Worm (Caenorhabditis elegans) whole organism, L1 larva: ENCODE measurements around the gene hil-1.

Source experiments
- C16A3.4 ChIP-seq: fragments of 150-350 bp; optimal IDR thresholded peaks from 2 replicates; lab custom pipeline; 2014; ENCODE audit warnings: missing biosample characterization, missing genetic modification characterization
- C34B4.2 ChIP-seq: sonication (generic microtip); optimal IDR thresholded peaks from 2 replicates; lab custom pipeline; 2017; ENCODE audit warnings: mild to moderate bottlenecking, missing genetic modification characterization, missing compliant biosample characterization
- Y116A8C.19 ChIP-seq: sonication (generic microtip); optimal IDR thresholded peaks from 2 replicates; lab custom pipeline; 2016; ENCODE audit warnings: missing compliant biosample characterization, missing genetic modification characterization, borderline replicate concordance
- aha-1 ChIP-seq: fragments of 150-350 bp; optimal IDR thresholded peaks from 2 replicates; lab custom pipeline; 2014; ENCODE audit warnings: missing biosample characterization, missing genetic modification characterization
- ceh-8 ChIP-seq: fragments of 200-800 bp; sonication (Bioruptor generic); optimal IDR thresholded peaks from 2 replicates; lab custom pipeline; 2018; ENCODE audit warnings: mild to moderate bottlenecking, missing genetic modification characterization, moderate library complexity, missing compliant biosample characterization
- ceh-88 ChIP-seq: fragments of 200-800 bp; sonication (Bioruptor generic); IDR thresholded peaks from 2 replicates; pipeline ENCODE4 v1.3.6; 2022; ENCODE audit warnings: missing genetic modification characterization, missing compliant biosample characterization
- ces-1 ChIP-seq: fragments of 150-350 bp; optimal IDR thresholded peaks from 2 replicates; lab custom pipeline; 2014; ENCODE audit warnings: missing biosample characterization, missing genetic modification reagents, missing genetic modification characterization
- dsc-1 ChIP-seq: sonication (generic microtip); optimal IDR thresholded peaks from 2 replicates; lab custom pipeline; 2016; ENCODE audit warnings: mild to moderate bottlenecking, missing genetic modification characterization, missing compliant biosample characterization
- efl-1 ChIP-seq, 4 experiments: fragments of 150-350 bp; optimal IDR thresholded peaks in 3 of 4; peaks in 1 of 4; 1 replicate in 1 of 4; 2 replicates in 3 of 4; lab custom pipeline; 2014; ENCODE audit warnings: missing biosample characterization in 2 of 4, missing genetic modification characterization in 2 of 4, missing genetic modification reagents in 2 of 4
- efl-3 ChIP-seq: fragments of 200-800 bp; sonication (Bioruptor generic); optimal IDR thresholded peaks from 2 replicates; lab custom pipeline; 2018; ENCODE audit warnings: mild to moderate bottlenecking, missing genetic modification characterization, missing compliant biosample characterization
- egl-13 ChIP-seq: sonication (generic microtip); optimal IDR thresholded peaks from 2 replicates; lab custom pipeline; 2016; ENCODE audit warnings: missing genotype, missing genetic modification reagents, missing genetic modification characterization, missing compliant biosample characterization
- egl-27 ChIP-seq, 2 experiments: fragments of 150-350 bp in 1 of 2; sonication (generic microtip); optimal IDR thresholded peaks; 3 replicates each; lab custom pipeline; 2017 to 2018; ENCODE audit warnings: missing biosample characterization in 2 of 2, missing genetic modification characterization in 2 of 2, missing genetic modification reagents in 2 of 2
- ets-5 ChIP-seq: fragments of 200-800 bp; sonication (Bioruptor generic); IDR thresholded peaks from 2 replicates; pipeline ENCODE4 v1.3.6; 2022; ENCODE audit warnings: missing genetic modification characterization, missing compliant biosample characterization
- fos-1 ChIP-seq: fragments of 150-350 bp; optimal IDR thresholded peaks from 2 replicates; lab custom pipeline; 2014; ENCODE audit warnings: missing biosample characterization, missing genetic modification characterization
- grh-1 ChIP-seq: fragments of 200-800 bp; sonication (Bioruptor generic); IDR thresholded peaks from 2 replicates; pipeline ENCODE4 v1.3.6; 2022; ENCODE audit warnings: missing genetic modification reagents, missing genetic modification characterization, missing compliant biosample characterization
- hlh-4 ChIP-seq: sonication (generic microtip); optimal IDR thresholded peaks from 2 replicates; lab custom pipeline; 2016; ENCODE audit warnings: mild to moderate bottlenecking, missing genetic modification characterization, missing compliant biosample characterization
- irx-1 ChIP-seq: sonication (generic microtip); optimal IDR thresholded peaks from 2 replicates; lab custom pipeline; 2016; ENCODE audit warnings: missing genetic modification characterization, missing compliant biosample characterization
- jun-1 ChIP-seq: fragments of 150-350 bp; optimal IDR thresholded peaks from 2 replicates; lab custom pipeline; 2014; ENCODE audit warnings: missing biosample characterization, missing genetic modification reagents, missing genetic modification characterization
- lin-14 ChIP-seq: fragments of 200-800 bp; sonication (Bioruptor generic); optimal IDR thresholded peaks from 2 replicates; lab custom pipeline; 2018; ENCODE audit warnings: mild to moderate bottlenecking, missing genetic modification characterization, moderate library complexity, missing compliant biosample characterization
- lsy-2 ChIP-seq, 2 experiments: fragments of 150-350 bp; optimal IDR thresholded peaks; 2 replicates each; lab custom pipeline; 2014; ENCODE audit warnings: missing biosample characterization in 2 of 2, missing genetic modification characterization in 2 of 2
- mdl-1 ChIP-seq, 2 experiments: fragments of 150-350 bp; optimal IDR thresholded peaks; 2 replicates each; lab custom pipeline; 2014 to 2017; ENCODE audit warnings: missing biosample characterization in 2 of 2, missing genetic modification characterization in 2 of 2, inconsistent platforms in 1 of 2
- mef-2 ChIP-seq: fragments of 150-350 bp; optimal IDR thresholded peaks from 2 replicates; lab custom pipeline; 2014; ENCODE audit warnings: missing biosample characterization, missing genetic modification characterization
- nhr-11 ChIP-seq: fragments of 150-350 bp; optimal IDR thresholded peaks from 2 replicates; lab custom pipeline; 2014; ENCODE audit warnings: missing biosample characterization, missing genetic modification characterization
- nhr-237 ChIP-seq: fragments of 150-350 bp; optimal IDR thresholded peaks from 2 replicates; lab custom pipeline; 2014; ENCODE audit warnings: missing biosample characterization, missing genetic modification characterization
- nhr-71 ChIP-seq: sonication (generic microtip); optimal IDR thresholded peaks from 2 replicates; lab custom pipeline; 2016; ENCODE audit warnings: mild to moderate bottlenecking, missing genetic modification characterization, moderate library complexity, missing compliant biosample characterization
- nhr-76 ChIP-seq: sonication (generic microtip); optimal IDR thresholded peaks from 2 replicates; lab custom pipeline; 2017; ENCODE audit warnings: missing biosample characterization, missing genetic modification characterization
- nhr-77 ChIP-seq: fragments of 150-350 bp; optimal IDR thresholded peaks from 2 replicates; lab custom pipeline; 2014; ENCODE audit warnings: missing biosample characterization, missing genetic modification characterization
- nhr-84 ChIP-seq: sonication (generic microtip); optimal IDR thresholded peaks from 2 replicates; lab custom pipeline; 2017; ENCODE audit warnings: missing biosample characterization, missing genetic modification characterization
- nhr-85 ChIP-seq: sonication (generic microtip); peaks from one replicate; lab custom pipeline; 2016; ENCODE audit warnings: missing genetic modification characterization, inconsistent platforms, missing compliant biosample characterization
- pax-3 ChIP-seq: fragments of 200-800 bp; sonication (Bioruptor generic); optimal IDR thresholded peaks from 2 replicates; lab custom pipeline; 2018; ENCODE audit warnings: mild to moderate bottlenecking, missing genetic modification characterization, moderate library complexity, missing compliant biosample characterization
- snpc-4 ChIP-seq: fragments of 150-350 bp; optimal IDR thresholded peaks from 2 replicates; lab custom pipeline; 2014; ENCODE audit warnings: missing biosample characterization, missing genetic modification characterization
- snu-23 ChIP-seq: sonication (generic microtip); optimal IDR thresholded peaks from 2 replicates; lab custom pipeline; 2016; ENCODE audit warnings: missing genetic modification characterization, missing compliant biosample characterization
- sox-4 ChIP-seq: sonication (generic microtip); optimal IDR thresholded peaks from 2 replicates; lab custom pipeline; 2016; ENCODE audit warnings: missing genetic modification characterization, missing compliant biosample characterization
- sptf-1 ChIP-seq: fragments of 150-350 bp; optimal IDR thresholded peaks from 2 replicates; lab custom pipeline; 2014; ENCODE audit warnings: missing biosample characterization, missing genetic modification characterization
- unc-130 ChIP-seq: fragments of 150-350 bp; optimal IDR thresholded peaks from 2 replicates; lab custom pipeline; 2017; ENCODE audit warnings: missing biosample characterization, missing genetic modification characterization, inconsistent platforms
- unc-86 ChIP-seq: sonication (generic microtip); optimal IDR thresholded peaks from 2 replicates; lab custom pipeline; 2016; ENCODE audit warnings: missing genetic modification characterization, missing compliant biosample characterization
- vab-15 ChIP-seq: sonication (generic microtip); optimal IDR thresholded peaks from 2 replicates; lab custom pipeline; 2017; ENCODE audit warnings: missing genotype, mild to moderate bottlenecking, missing genetic modification characterization, missing compliant biosample characterization
- xbp-1 ChIP-seq: sonication (generic microtip); optimal IDR thresholded peaks from 2 replicates; lab custom pipeline; 2016; ENCODE audit warnings: missing genetic modification characterization, missing compliant biosample characterization
- ztf-4 ChIP-seq: fragments of 150-350 bp; optimal IDR thresholded peaks from 2 replicates; lab custom pipeline; 2014; ENCODE audit warnings: missing biosample characterization, missing genetic modification characterization

hil-1 gene

DNA sequence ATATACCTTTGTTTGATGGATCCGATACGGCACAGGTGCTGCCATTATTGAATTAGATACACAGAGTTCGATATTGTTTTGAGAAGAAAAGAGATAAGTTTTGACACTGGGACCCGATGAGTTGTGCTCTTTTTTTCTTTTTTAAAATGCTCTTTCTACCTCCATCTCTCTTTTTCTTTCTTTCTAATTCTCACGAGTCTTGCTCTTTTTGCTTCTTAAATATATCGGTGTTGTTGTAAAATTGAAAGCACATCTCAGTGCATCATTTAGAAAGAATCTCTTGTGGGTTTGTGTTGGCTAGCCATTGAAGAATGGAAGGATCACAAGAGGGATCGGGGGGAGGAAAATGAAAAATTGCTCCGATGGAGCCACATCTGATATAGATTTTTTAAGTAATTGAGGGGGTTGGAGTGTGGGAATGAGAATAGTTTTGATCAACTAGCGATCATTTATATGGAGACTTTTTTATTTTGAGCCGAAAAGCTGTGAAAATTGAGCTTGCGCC, 40.2 kb upstream of the hil-1 start, which contains the start of gene H12D21.9 (continued):
- TF ChIP-seq lin-14 (GFP tag; lab: Kevin White, UChicago), result peak; percentile 53
- TF ChIP-seq nhr-71 (tag; lab: Kevin White, UChicago), result peak; percentile 31
- TF ChIP-seq snu-23 (GFP tag; lab: Kevin White, UChicago), result no peak
- TF ChIP-seq nhr-76 (tag; lab: Kevin White, UChicago), result no peak
- peak in 1 of 2 experiments; percentile 2 for TF ChIP-seq lsy-2 (tag; optimal IDR thresholded peaks at IDR 0.05; lab: Kevin White, UChicago)
- no peak for TF ChIP-seq irx-1 (tag; lab: Kevin White, UChicago)
- TF ChIP-seq vab-15, result no peak
- no peak for TF ChIP-seq ets-5
- no peak for TF ChIP-seq nhr-11 (tag; lab: Kevin White, UChicago)
- TF ChIP-seq ceh-8 (GFP tag; lab: Kevin White, UChicago), result no peak
- TF ChIP-seq xbp-1 (tag; lab: Kevin White, UChicago), result no peak
- no peak for TF ChIP-seq mef-2
- TF ChIP-seq unc-86, result no peak
- no peak for TF ChIP-seq ztf-4
- no peak for TF ChIP-seq ceh-88 (GFP tag; lab: Robert Waterston, UW)
- no peak for TF ChIP-seq jun-1 (tag; lab: Kevin White, UChicago)
- no peak for TF ChIP-seq unc-130 (tag; lab: Kevin White, UChicago)
- TF ChIP-seq C34B4.2 (tag; lab: Kevin White, UChicago), result no peak
- TF ChIP-seq hlh-4 (tag; lab: Kevin White, UChicago), result no peak
- TF ChIP-seq efl-1 (optimal IDR thresholded peaks at IDR 0.05; lab: Kevin White, UChicago), result no peak
- peak in 1 of 2 experiments; percentile 31 for TF ChIP-seq efl-1 (GFP tag; optimal IDR thresholded peaks at IDR 0.05 in 1 of 2; lab: Kevin White, UChicago)
- TF ChIP-seq sptf-1 (tag; lab: Kevin White, UChicago), result no peak
- no peak for TF ChIP-seq ces-1 (GFP tag; lab: Kevin White, UChicago)
- no peak for TF ChIP-seq sox-4
- no peak for TF ChIP-seq efl-3 (GFP tag; lab: Kevin White, UChicago)
- TF ChIP-seq nhr-237, result no peak
- no peak for TF ChIP-seq aha-1 (tag; lab: Kevin White, UChicago)
- no peak for TF ChIP-seq mdl-1 (tag; optimal IDR thresholded peaks at IDR 0.05; lab: Kevin White, UChicago)
- no peak for TF ChIP-seq egl-13 (tag; lab: Kevin White, UChicago)
- TF ChIP-seq nhr-77, result no peak
- TF ChIP-seq snpc-4 (tag; lab: Kevin White, UChicago), result no peak
- no peak for TF ChIP-seq C16A3.4 (tag; lab: Kevin White, UChicago)
- no peak for TF ChIP-seq nhr-85
- TF ChIP-seq pax-3 (tag; lab: Kevin White, UChicago), result no peak
- no peak for TF ChIP-seq nhr-84 (tag; lab: Kevin White, UChicago)
- TF ChIP-seq egl-27 (tag; optimal IDR thresholded peaks at IDR 0.05; lab: Kevin White, UChicago), result no peak

DNA sequence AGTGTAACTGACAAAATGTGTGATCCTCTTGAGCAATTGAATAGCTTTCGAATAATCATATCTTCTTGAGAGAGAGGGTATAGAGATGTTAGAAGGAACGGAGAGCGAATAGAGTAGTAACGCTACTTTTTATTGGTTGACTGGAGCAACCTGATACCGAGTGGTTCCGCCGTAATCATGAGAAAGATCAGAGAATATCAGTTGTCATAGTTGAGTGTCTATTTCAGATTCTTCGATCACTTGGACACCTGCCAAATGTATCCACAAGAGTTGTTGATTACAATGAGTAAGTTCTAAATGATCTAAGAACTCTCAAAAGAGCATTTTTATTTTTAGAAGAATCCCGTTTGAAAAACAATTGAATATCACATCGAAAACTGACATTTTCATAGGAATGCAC, 38.8 kb upstream of the hil-1 start:
- TF ChIP-seq Y116A8C.19 (tag; lab: Kevin White, UChicago) (no peak), nhr-11 (tag; lab: Kevin White, UChicago) (no peak), grh-1 (no peak), mef-2 (no peak), nhr-77 (no peak), dsc-1 (tag; lab: Kevin White, UChicago) (peak; percentile 9)

DNA sequence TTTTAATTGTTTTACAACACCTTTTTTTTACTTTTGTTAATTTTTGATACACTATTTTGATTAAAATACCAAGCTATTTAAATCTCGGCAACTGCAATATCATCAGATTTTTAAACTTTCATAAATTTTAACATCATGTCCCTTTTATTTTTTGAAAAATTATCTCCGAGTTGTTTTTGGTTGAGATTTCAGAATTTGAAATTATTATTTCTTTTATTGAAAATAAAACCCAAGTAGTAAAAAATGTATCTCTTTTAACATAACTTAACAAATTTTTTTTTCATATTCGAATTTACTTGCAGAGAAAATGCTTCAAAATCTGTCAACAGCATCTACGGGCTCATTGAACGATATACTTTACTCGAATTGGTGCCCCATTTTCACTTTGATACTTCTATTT, 34.0 kb upstream of the hil-1 start, which contains the start of gene H12D21.11:
TSS of gene H12D21.11 (plus strand) at position 301 of the 400 bp plus-strand sequence.
- no peak for TF ChIP-seq fos-1 (tag; lab: Kevin White, UChicago)
- no peak for TF ChIP-seq efl-1 (optimal IDR thresholded peaks at IDR 0.05; lab: Kevin White, UChicago)
- TF ChIP-seq efl-1 (GFP tag; optimal IDR thresholded peaks at IDR 0.05 in 1 of 2; lab: Kevin White, UChicago), result peak in 1 of 2 experiments; percentile 87
